Worm (Caenorhabditis elegans) whole organism, late embryonic: Measurements from ENCODE around the gene T14B1.1.

Experiments used
- C08G9.2 ChIP-seq: sonication (generic microtip); optimal IDR thresholded peaks from 2 replicates; lab custom pipeline; 2016; ENCODE audit warnings: mild to moderate bottlenecking, missing genetic modification characterization, moderate library complexity, missing compliant biosample characterization
- C38D4.7 ChIP-seq: fragments of 200-800 bp; sonication (Bioruptor generic); optimal IDR thresholded peaks from 2 replicates; lab custom pipeline; 2018; ENCODE audit warnings: mild to moderate bottlenecking, missing genetic modification characterization, moderate library complexity, missing compliant biosample characterization
- Y22D7AL.16 ChIP-seq: sonication (generic microtip); optimal IDR thresholded peaks from 2 replicates; lab custom pipeline; 2016; ENCODE audit warnings: missing genetic modification characterization, missing compliant biosample characterization
- ama-1 ChIP-seq: fragments of 150-350 bp; optimal IDR thresholded peaks from 2 replicates; lab custom pipeline; 2014
- ceh-14 ChIP-seq: sonication (generic microtip); optimal IDR thresholded peaks from 2 replicates; lab custom pipeline; 2016; ENCODE audit warnings: missing genotype, missing genetic modification characterization, missing compliant biosample characterization
- ceh-2 ChIP-seq: sonication (generic microtip); optimal IDR thresholded peaks from 2 replicates; lab custom pipeline; 2016; ENCODE audit warnings: missing genotype, missing genetic modification characterization, missing compliant biosample characterization
- ceh-31 ChIP-seq: sonication (generic microtip); optimal IDR thresholded peaks from 2 replicates; lab custom pipeline; 2016; ENCODE audit warnings: missing genetic modification characterization, missing compliant biosample characterization
- ceh-34 ChIP-seq: sonication (generic microtip); optimal IDR thresholded peaks from 2 replicates; lab custom pipeline; 2016; ENCODE audit warnings: mild to moderate bottlenecking, missing genetic modification characterization, missing compliant biosample characterization
- che-1 ChIP-seq: sonication (generic microtip); optimal IDR thresholded peaks from 2 replicates; lab custom pipeline; 2016; ENCODE audit warnings: mild to moderate bottlenecking, missing genetic modification characterization, missing compliant biosample characterization
- dmd-4 ChIP-seq: sonication (generic microtip); optimal IDR thresholded peaks from 2 replicates; lab custom pipeline; 2016; ENCODE audit warnings: borderline replicate concordance, missing genetic modification characterization, missing compliant biosample characterization
- elt-2 ChIP-seq: sonication (generic microtip); optimal IDR thresholded peaks from 2 replicates; lab custom pipeline; 2016; ENCODE audit warnings: missing genetic modification reagents, missing genetic modification characterization, missing compliant biosample characterization
- elt-4 ChIP-seq: sonication (generic microtip); optimal IDR thresholded peaks from 2 replicates; lab custom pipeline; 2016; ENCODE audit warnings: missing genetic modification characterization, missing compliant biosample characterization
- eyg-1 ChIP-seq: sonication (generic microtip); optimal IDR thresholded peaks from 2 replicates; lab custom pipeline; 2016; ENCODE audit warnings: missing genotype, missing genetic modification characterization, missing compliant biosample characterization
- fax-1 ChIP-seq: sonication (generic microtip); optimal IDR thresholded peaks from 2 replicates; lab custom pipeline; 2016; ENCODE audit warnings: missing genotype, missing genetic modification characterization, missing compliant biosample characterization
- fkh-10 ChIP-seq: fragments of 150-350 bp; optimal IDR thresholded peaks from 2 replicates; lab custom pipeline; 2014; ENCODE audit warnings: missing biosample characterization, missing genetic modification reagents, missing genetic modification characterization
- fkh-6 ChIP-seq: sonication (generic microtip); optimal IDR thresholded peaks from 2 replicates; lab custom pipeline; 2016; ENCODE audit warnings: missing genetic modification characterization, missing compliant biosample characterization
- hlh-13 ChIP-seq: fragments of 200-800 bp; sonication (Bioruptor generic); optimal IDR thresholded peaks from 2 replicates; lab custom pipeline; 2018; ENCODE audit warnings: mild to moderate bottlenecking, missing genetic modification characterization, missing compliant biosample characterization
- hlh-6 ChIP-seq: sonication (generic microtip); optimal IDR thresholded peaks from 2 replicates; lab custom pipeline; 2016; ENCODE audit warnings: missing genotype, missing genetic modification characterization, missing compliant biosample characterization
- hlh-8 ChIP-seq: sonication (generic microtip); optimal IDR thresholded peaks from 2 replicates; lab custom pipeline; 2016; ENCODE audit warnings: missing genotype, missing genetic modification characterization, missing compliant biosample characterization
- lim-6 ChIP-seq: sonication (generic microtip); optimal IDR thresholded peaks from 2 replicates; lab custom pipeline; 2016; ENCODE audit warnings: missing genetic modification characterization, missing compliant biosample characterization
- lin-11 ChIP-seq: fragments of 200-800 bp; sonication (Bioruptor generic); optimal IDR thresholded peaks from 2 replicates; lab custom pipeline; 2018; ENCODE audit warnings: mild to moderate bottlenecking, missing genetic modification characterization, missing compliant biosample characterization
- madf-2 ChIP-seq: sonication (generic microtip); optimal IDR thresholded peaks from 2 replicates; lab custom pipeline; 2017; ENCODE audit warnings: missing genetic modification characterization, missing compliant biosample characterization
- mec-3 ChIP-seq: sonication (generic microtip); optimal IDR thresholded peaks from 2 replicates; lab custom pipeline; 2016; ENCODE audit warnings: borderline replicate concordance, missing genetic modification characterization, missing compliant biosample characterization
- odd-2 ChIP-seq: sonication (generic microtip); optimal IDR thresholded peaks from 2 replicates; lab custom pipeline; 2017; ENCODE audit warnings: antibody characterized with exemption, mild to moderate bottlenecking, missing genetic modification characterization, missing compliant biosample characterization
- pag-3 ChIP-seq: sonication (generic microtip); optimal IDR thresholded peaks from 2 replicates; lab custom pipeline; 2016; ENCODE audit warnings: missing compliant biosample characterization, missing genetic modification characterization, borderline replicate concordance
- pha-2 ChIP-seq: sonication (generic microtip); optimal IDR thresholded peaks from 2 replicates; lab custom pipeline; 2017; ENCODE audit warnings: mild to moderate bottlenecking, missing genetic modification characterization, missing compliant biosample characterization
- pros-1 ChIP-seq: fragments of 150-350 bp; optimal IDR thresholded peaks from 2 replicates; lab custom pipeline; 2014; ENCODE audit warnings: missing biosample characterization, missing genetic modification reagents, missing genetic modification characterization
- ref-2 ChIP-seq: sonication (generic microtip); optimal IDR thresholded peaks from 2 replicates; lab custom pipeline; 2016; ENCODE audit warnings: missing genetic modification characterization, missing compliant biosample characterization
- rnt-1 ChIP-seq: sonication (generic microtip); optimal IDR thresholded peaks from 2 replicates; lab custom pipeline; 2016; ENCODE audit warnings: missing genetic modification characterization, missing compliant biosample characterization
- sdc-2 ChIP-seq: sonication (generic microtip); optimal IDR thresholded peaks from 2 replicates; lab custom pipeline; 2016; ENCODE audit warnings: missing genotype, missing genetic modification characterization, missing compliant biosample characterization
- tbx-2 ChIP-seq: sonication (generic microtip); optimal IDR thresholded peaks from 2 replicates; lab custom pipeline; 2016; ENCODE audit warnings: missing genetic modification characterization, missing compliant biosample characterization
- tbx-7 ChIP-seq: sonication (generic microtip); optimal IDR thresholded peaks from 2 replicates; lab custom pipeline; 2016; ENCODE audit warnings: missing genotype, missing genetic modification characterization, missing compliant biosample characterization
- ttx-3 ChIP-seq: sonication (generic microtip); optimal IDR thresholded peaks from 2 replicates; lab custom pipeline; 2016; ENCODE audit warnings: missing genetic modification reagents, missing genetic modification characterization, missing compliant biosample characterization
- unc-3 ChIP-seq, 2 experiments: fragments of 200-800 bp in 1 of 2; sonication (Bioruptor generic) in 1 of 2; sonication (generic microtip) in 1 of 2; conservative IDR thresholded peaks in 1 of 2; optimal IDR thresholded peaks in 1 of 2; 2 replicates each; pipeline versions ENCODE4 v1.3.6 to Lab custom; 2016 to 2022; ENCODE audit warnings: missing compliant biosample characterization in 2 of 2, missing genetic modification characterization in 2 of 2, missing genetic modification reagents in 1 of 2
- unc-42 ChIP-seq: sonication (generic microtip); optimal IDR thresholded peaks from 2 replicates; lab custom pipeline; 2016; ENCODE audit warnings: missing genotype, missing genetic modification characterization, missing compliant biosample characterization
- zip-5 ChIP-seq: sonication (generic microtip); optimal IDR thresholded peaks from 2 replicates; lab custom pipeline; 2016; ENCODE audit warnings: missing genetic modification characterization, missing compliant biosample characterization
- ztf-16 ChIP-seq: sonication (generic microtip); optimal IDR thresholded peaks from 2 replicates; lab custom pipeline; 2017; ENCODE audit warnings: missing genetic modification characterization, missing compliant biosample characterization

T14B1.1 gene

ce11 chrX:9637700-9638099 lies 30.8 kb downstream of the T14B1.1 start (continued):
- TF ChIP-seq ref-2 (tag; lab: Kevin White, UChicago): peak; percentile 78
- peak; percentile 85 for TF ChIP-seq che-1 (tag; lab: Kevin White, UChicago)
- TF ChIP-seq elt-2 (tag; lab: Kevin White, UChicago): peak; percentile 86
- peak; percentile 66 for TF ChIP-seq tbx-2 (tag; lab: Kevin White, UChicago)
- TF ChIP-seq odd-2 (tag; lab: Kevin White, UChicago): peak; percentile 22
- peak; percentile 75 for TF ChIP-seq ceh-34 (tag; lab: Kevin White, UChicago)
- peak; percentile 74 for TF ChIP-seq madf-2 (tag; lab: Kevin White, UChicago)
- peak; percentile 57 for TF ChIP-seq ceh-31
- TF ChIP-seq fkh-6 (tag; lab: Kevin White, UChicago): peak; percentile 83
- peak; percentile 85 for TF ChIP-seq dmd-4 (tag; lab: Kevin White, UChicago)
- peak; percentile 82 for TF ChIP-seq Y22D7AL.16 (tag; lab: Kevin White, UChicago)
- no peak for TF ChIP-seq lim-6 (tag; lab: Kevin White, UChicago)
- peak; percentile 29 for TF ChIP-seq hlh-8 (tag; lab: Kevin White, UChicago)
- peak; percentile 90 for TF ChIP-seq unc-3 (GFP tag; conservative IDR thresholded peaks at IDR 0.05; lab: Robert Waterston, UW)
- peak; percentile 79 for TF ChIP-seq unc-3 (tag; optimal IDR thresholded peaks at IDR 0.05; lab: Kevin White, UChicago)
- peak; percentile 77 for TF ChIP-seq fax-1 (tag; lab: Kevin White, UChicago)
- TF ChIP-seq fkh-10 (GFP tag; lab: Kevin White, UChicago): peak; percentile 67
- peak; percentile 11 for TF ChIP-seq unc-42 (tag; lab: Kevin White, UChicago)
- TF ChIP-seq pha-2 (tag; lab: Kevin White, UChicago): peak; percentile 83
- peak; percentile 80 for TF ChIP-seq lin-11 (tag; lab: Kevin White, UChicago)
- peak; percentile 81 for TF ChIP-seq hlh-13 (GFP tag; lab: Kevin White, UChicago)
- peak; percentile 59 for TF ChIP-seq zip-5 (tag; lab: Kevin White, UChicago)
- TF ChIP-seq rnt-1: peak; percentile 38
- peak; percentile 63 for TF ChIP-seq ceh-2 (tag; lab: Kevin White, UChicago)
- TF ChIP-seq elt-4 (tag; lab: Kevin White, UChicago): no peak

- TF ChIP-seq hlh-6 (tag; lab: Kevin White, UChicago) (peak; percentile 33), ceh-2 (tag; lab: Kevin White, UChicago) (peak; percentile 21), hlh-13 (GFP tag; lab: Kevin White, UChicago) (no peak), ceh-14 (tag; lab: Kevin White, UChicago) (peak; percentile 15), ceh-31 (peak; percentile 12), sdc-2 (tag; lab: Kevin White, UChicago) (peak; percentile 59)
These were observed 31.4 kb downstream of the T14B1.1 start for ce11 chrX:9637137-9637536.

- TF ChIP-seq ceh-2 (tag; lab: Kevin White, UChicago) (no peak), C38D4.7 (GFP tag; lab: Kevin White, UChicago) (no peak), mec-3 (tag; lab: Kevin White, UChicago) (no peak), C08G9.2 (tag; lab: Kevin White, UChicago) (no peak), ama-1 (no peak), ztf-16 (no peak), elt-4 (tag; lab: Kevin White, UChicago) (no peak), pag-3 (tag; lab: Kevin White, UChicago) (no peak)
These were observed 33.1 kb downstream of the T14B1.1 start, which contains the start of gene F34H10.5 for ce11 chrX:9635376-9635775. Gene F34H10.5 (plus strand): TSS chrX:9635676.

- no peak for TF ChIP-seq ttx-3 (tag; lab: Kevin White, UChicago)
- TF ChIP-seq unc-42 (tag; lab: Kevin White, UChicago): no peak
- TF ChIP-seq tbx-7 (tag; lab: Kevin White, UChicago): no peak
- TF ChIP-seq pros-1 (tag; lab: Kevin White, UChicago): no peak
- TF ChIP-seq elt-2 (tag; lab: Kevin White, UChicago): no peak
- TF ChIP-seq eyg-1 (tag; lab: Kevin White, UChicago): no peak
These were observed 33.6 kb downstream of the T14B1.1 start, which contains the start of gene F34H10.3 for ce11 chrX:9634925-9635324. Gene F34H10.3 (minus strand): TSS chrX:9635025.
